Fruit fly (Drosophila melanogaster): ENCODE data around the gene Asciz.

The Asciz gene

DNA sequence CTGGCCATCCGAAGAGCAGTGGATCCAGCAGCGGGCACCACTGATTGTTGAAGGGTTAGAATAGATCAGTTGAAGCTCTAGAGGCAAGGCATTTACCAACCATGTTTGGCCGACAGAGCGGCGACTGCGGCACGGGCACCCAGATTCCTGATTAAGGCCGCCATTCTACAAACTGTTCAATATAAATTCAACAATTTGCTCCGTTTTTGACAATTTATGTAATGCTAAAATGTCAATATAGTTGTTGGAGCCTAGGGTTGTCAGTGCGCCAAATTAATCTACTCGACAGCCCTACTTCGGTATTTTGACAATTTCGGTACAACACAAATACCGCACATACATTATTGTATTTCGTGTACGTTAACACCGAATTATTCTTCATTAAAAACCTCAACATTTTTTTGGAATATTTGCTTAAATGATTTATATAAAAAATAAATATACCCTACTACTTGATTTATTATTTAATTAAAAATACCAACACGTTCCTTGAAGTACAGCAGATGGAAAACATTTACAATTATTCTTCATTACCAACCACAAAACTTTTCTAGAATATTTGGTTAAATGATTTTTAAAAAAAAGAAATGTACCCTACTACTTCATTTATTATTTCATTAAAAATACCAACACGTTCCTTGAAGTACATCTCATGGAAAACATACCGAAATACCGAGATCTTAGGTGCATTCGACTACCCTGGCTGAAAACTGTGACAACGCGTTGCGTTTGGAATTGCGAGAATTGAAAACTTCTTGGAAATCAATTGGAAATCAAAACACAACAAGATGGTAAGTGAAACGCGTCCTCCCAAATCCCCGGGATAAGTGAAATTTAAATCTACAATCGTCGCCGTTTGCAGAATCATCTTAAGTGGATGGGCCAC lies 6.5 kb downstream of the Asciz start, which contains the start of the genes ND-30 and CG15812 (continued):
- TF ChIP-seq Pdp1 (GFP tag; optimal IDR thresholded peaks at IDR 0.05) (peak in 1 of 2 experiments; percentile 97), CG11723 (GFP tag; optimal IDR thresholded peaks at IDR 0.05) (no peak), Stat92E (GFP tag; optimal IDR thresholded peaks at IDR 0.05) (peak in 1 of 3 experiments; percentile 43), stwl (tag; optimal IDR thresholded peaks at IDR 0.05) (peak; percentile 46), ato (GFP tag; IDR thresholded peaks at IDR 0.05; ENCODE audit: partially characterized antibody) (0 out of 2 replicates have a peak, but pooled peaks have one; percentile 30), pb (GFP tag; optimal IDR thresholded peaks at IDR 0.05) (no peak), CG2712 (tag; optimal IDR thresholded peaks at IDR 0.05) (peak; percentile 38), CG13424 (tag; optimal IDR thresholded peaks at IDR 0.05) (peak; percentile 38), disco-r (GFP tag; optimal IDR thresholded peaks at IDR 0.05) (no peak), CG9932 (GFP tag; IDR thresholded peaks at IDR 0.05) (0 out of 2 replicates have a peak, but pooled peaks have one; percentile 16), CG3995 (GFP tag; optimal IDR thresholded peaks at IDR 0.05) (peak; percentile 95), sna (GFP tag; IDR thresholded peaks at IDR 0.05; ENCODE audit: partially characterized antibody) (no peak), CG9727 (GFP tag; optimal IDR thresholded peaks at IDR 0.05) (peak; percentile 4), seq (GFP tag; IDR thresholded peaks at IDR 0.05) (0 out of 2 replicates have a peak, but pooled peaks have one; percentile 23), Dp (GFP tag; optimal IDR thresholded peaks at IDR 0.05) (no peak), gfzf (GFP tag; optimal IDR thresholded peaks at IDR 0.05) (peak; percentile 45), CG12104 (GFP tag; optimal IDR thresholded peaks at IDR 0.05) (peak; percentile 14), Dref (GFP tag; IDR thresholded peaks at IDR 0.05) (no peak), Hr3 (GFP tag; optimal IDR thresholded peaks at IDR 0.05) (peak; percentile 46), CG12659 (GFP tag; optimal IDR thresholded peaks at IDR 0.05) (peak; percentile 55), CG18011 (GFP tag; optimal IDR thresholded peaks at IDR 0.05) (no peak), CG4617 (GFP tag; optimal IDR thresholded peaks at IDR 0.05; ENCODE audit: borderline replicate concordance) (peak; percentile 47), nerfin-1 (tag; optimal IDR thresholded peaks at IDR 0.05) (peak; percentile 3), Elba2 (GFP tag; optimal IDR thresholded peaks at IDR 0.05) (peak; percentile 95), chn (GFP tag; optimal IDR thresholded peaks at IDR 0.05) (no peak), chinmo (GFP tag; IDR thresholded peaks at IDR 0.05; ENCODE audit: partially characterized antibody) (0 out of 4 replicates have a peak, but pooled peaks have one; percentile 29), CG11695 (GFP tag; IDR thresholded peaks at IDR 0.05) (no peak), CG10654 (GFP tag; optimal IDR thresholded peaks at IDR 0.05) (no peak), row (GFP tag; IDR thresholded peaks at IDR 0.05) (peak; percentile 73), prd (optimal IDR thresholded peaks at IDR 0.05) (no peak), prd (GFP tag; IDR thresholded peaks at IDR 0.05) (0 out of 3 replicates have a peak, but pooled peaks have one; percentile 12), CG16863 (GFP tag; optimal IDR thresholded peaks at IDR 0.05) (no peak), Chrac-16 (GFP tag; optimal IDR thresholded peaks at IDR 0.05) (peak; percentile 19), CG10209 (GFP tag; optimal IDR thresholded peaks at IDR 0.05) (no peak), insv (GFP tag; optimal IDR thresholded peaks at IDR 0.05) (no peak), pfk (GFP tag; optimal IDR thresholded peaks at IDR 0.05) (peak; percentile 94), ro (GFP tag; IDR thresholded peaks at IDR 0.05) (no peak), toy (GFP tag; IDR thresholded peaks at IDR 0.05) (no peak), CG14710 (tag; optimal IDR thresholded peaks at IDR 0.05) (peak; percentile 51), tup (GFP tag; optimal IDR thresholded peaks at IDR 0.05) (no peak), MESR4 (GFP tag; optimal IDR thresholded peaks at IDR 0.05) (peak; percentile 92), CG15696 (tag; optimal IDR thresholded peaks at IDR 0.05) (peak; percentile 14), Ssrp (tag; optimal IDR thresholded peaks at IDR 0.05) (peak; percentile 10), ranshi (GFP tag; IDR thresholded peaks at IDR 0.05) (no peak), sima (GFP tag; optimal IDR thresholded peaks at IDR 0.05) (no peak), MBD-R2 (GFP tag; IDR thresholded peaks at IDR 0.05) (peak; percentile 69), CG30403 (GFP tag; optimal IDR thresholded peaks at IDR 0.05) (peak; percentile 59)
